Worm (Caenorhabditis elegans) whole organism, L4/young adult: ENCODE results near the gene fbxa-199.

Source experiments
- dao-5 ChIP-seq: sonication (generic microtip); optimal IDR thresholded peaks from 2 replicates; lab custom pipeline; 2016; ENCODE audit warnings: missing genotype, missing genetic modification characterization, moderate library complexity, missing compliant biosample characterization
- him-1 ChIP-seq: sonication (generic microtip); optimal IDR thresholded peaks from 2 replicates; lab custom pipeline; 2016; ENCODE audit warnings: missing genotype, missing genetic modification reagents, missing genetic modification characterization, missing compliant biosample characterization

ce11 chrV:15401856-15402314, 3.3 kb upstream of the fbxa-199 start, which contains the start of gene fbxa-135:
- no peak for TF ChIP-seq him-1 (tag; lab: Kevin White, UChicago)
- TF ChIP-seq dao-5 (tag; lab: Kevin White, UChicago): no peak
